Worm (Caenorhabditis elegans): ENCODE measurements around the gene F10E9.7.

DNA sequence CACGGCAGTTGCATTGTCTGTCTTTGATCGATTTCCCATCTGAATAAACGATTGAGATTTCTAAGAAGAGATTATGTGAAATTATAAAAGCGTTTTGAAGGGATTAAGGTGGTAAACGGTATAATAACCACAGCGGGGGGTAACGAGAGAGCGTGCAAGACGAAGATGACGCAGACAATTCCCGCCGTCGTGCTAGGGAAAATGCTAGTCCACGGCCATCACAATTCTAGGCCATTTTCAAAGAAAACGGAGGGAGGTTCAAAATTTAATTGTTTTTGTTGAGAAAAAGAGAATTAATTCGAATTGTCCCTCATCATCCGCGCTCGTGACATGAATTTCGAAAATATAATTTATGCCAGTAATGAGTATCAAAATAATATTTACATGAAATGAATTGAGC, 11.9 kb upstream of the F10E9.7 start, which contains the start of gene F10E9.11:
- peak; percentile 69 for TF ChIP-seq unc-42 (tag; optimal IDR thresholded peaks at IDR 0.05)
- TF ChIP-seq sdc-2 (tag; optimal IDR thresholded peaks at IDR 0.05): peak; percentile 53
- peak; percentile 41; the same call in 1 of the 2 replicates for TF ChIP-seq unc-3 (GFP tag; conservative IDR thresholded peaks at IDR 0.05)
- TF ChIP-seq unc-3 (tag; optimal IDR thresholded peaks at IDR 0.05): peak; percentile 33
- TF ChIP-seq ceh-24 (tag; optimal IDR thresholded peaks at IDR 0.05): no peak
